Worm (Caenorhabditis elegans) whole organism, midembryonic: ENCODE data around the gene srt-44.

Experiments used
- cog-1 ChIP-seq: sonication (generic microtip); optimal IDR thresholded peaks from 2 replicates; lab custom pipeline; 2016; ENCODE audit warnings: missing genetic modification characterization, missing compliant biosample characterization
- med-1 ChIP-seq: sonication (generic microtip); optimal IDR thresholded peaks from 2 replicates; lab custom pipeline; 2017; ENCODE audit warnings: missing genetic modification characterization, mild to moderate bottlenecking, missing compliant biosample characterization, antibody characterized with exemption, missing genetic modification reagents; ENCODE audit not compliant: insufficient read depth
- ztf-23 ChIP-seq: fragments of 200-800 bp; sonication (Bioruptor generic); IDR thresholded peaks from 2 replicates; pipeline ENCODE4 v1.3.6; 2022; ENCODE audit warnings: missing genetic modification reagents, missing genetic modification characterization, missing compliant biosample characterization

DNA sequence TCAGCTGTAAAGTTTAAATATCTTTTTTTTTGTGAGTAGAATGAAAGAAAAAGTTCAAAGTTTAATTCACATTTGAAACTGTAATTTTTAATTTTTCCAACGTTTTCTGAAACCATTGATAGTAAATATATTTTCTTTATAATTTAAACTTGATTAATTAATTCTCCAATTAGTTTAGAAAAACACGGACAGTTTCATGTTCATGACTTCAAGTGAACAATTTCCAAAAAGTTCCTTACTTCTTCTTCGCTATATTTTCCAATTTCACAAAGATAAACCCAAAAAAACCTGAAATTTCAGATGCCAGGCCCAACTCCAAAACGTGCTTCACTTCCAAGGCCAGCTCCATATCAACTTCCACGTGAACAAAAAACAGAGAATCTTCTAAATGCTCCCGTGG lies 5.0 kb downstream of the srt-44 start, which contains the start of gene M199.2:
- no peak for TF ChIP-seq med-1 (GFP tag; lab: Kevin White, UChicago)
- no peak for TF ChIP-seq cog-1 (tag; lab: Kevin White, UChicago)
- no peak for TF ChIP-seq ztf-23 (GFP tag; lab: Robert Waterston, UW)
